Fruit fly (Drosophila melanogaster) whole organism, adult: ENCODE data around the gene stnA.

ENCODE experiments used
- CG11617 ChIP-seq: fragments of 200-800 bp; sonication (Bioruptor generic); optimal IDR thresholded peaks from 2 replicates; lab custom pipeline; 2017; ENCODE audit warnings: mild to moderate bottlenecking, missing biosample characterization, missing genetic modification reagents, missing genetic modification characterization
- CG12768 ChIP-seq: fragments of 200-800 bp; sonication (Bioruptor generic); optimal IDR thresholded peaks from 2 replicates; lab custom pipeline; 2017; ENCODE audit warnings: missing biosample characterization, missing genetic modification characterization, mild to moderate bottlenecking, moderate library complexity, missing genetic modification reagents
- CG14711 ChIP-seq: fragments of 200-800 bp; sonication (Bioruptor generic); optimal IDR thresholded peaks from 2 replicates; lab custom pipeline; 2018; ENCODE audit warnings: missing biosample characterization, mild to moderate bottlenecking, missing genetic modification characterization, moderate library complexity
- CG5204 ChIP-seq: fragments of 200-800 bp; sonication (Bioruptor generic); optimal IDR thresholded peaks from 2 replicates; lab custom pipeline; 2016; ENCODE audit warnings: missing biosample characterization, missing genetic modification characterization
- CG7045 ChIP-seq: fragments of 200-800 bp; sonication (Bioruptor generic); optimal IDR thresholded peaks from 2 replicates; lab custom pipeline; 2017; ENCODE audit warnings: missing biosample characterization, mild to moderate bottlenecking, missing genetic modification characterization
- CG7101 ChIP-seq: fragments of 200-800 bp; sonication (Bioruptor generic); optimal IDR thresholded peaks from 2 replicates; lab custom pipeline; 2018; ENCODE audit warnings: missing biosample characterization, mild to moderate bottlenecking, missing genetic modification characterization, moderate library complexity
- Clk ChIP-seq: fragments of 200-800 bp; sonication (Bioruptor generic); optimal IDR thresholded peaks from 2 replicates; lab custom pipeline; 2017; ENCODE audit warnings: missing biosample characterization, missing genetic modification characterization
- Crg-1 ChIP-seq: fragments of 200-800 bp; sonication (Bioruptor generic); optimal IDR thresholded peaks from 2 replicates; lab custom pipeline; 2016; ENCODE audit warnings: missing biosample characterization, missing genetic modification characterization
- Hr96 ChIP-seq: fragments of 200-800 bp; sonication (Bioruptor generic); optimal IDR thresholded peaks from 2 replicates; lab custom pipeline; 2016; ENCODE audit warnings: missing biosample characterization, missing genetic modification characterization
- Mnt ChIP-seq: fragments of 200-800 bp; sonication (Bioruptor generic); optimal IDR thresholded peaks from 2 replicates; lab custom pipeline; 2016; ENCODE audit warnings: missing biosample characterization, mild to moderate bottlenecking, missing genetic modification characterization
- cic ChIP-seq: fragments of 200-800 bp; sonication (Bioruptor generic); optimal IDR thresholded peaks from 2 replicates; lab custom pipeline; 2017; ENCODE audit warnings: missing biosample characterization, mild to moderate bottlenecking, missing genetic modification characterization, moderate library complexity
- kay ChIP-seq: fragments of 200-800 bp; sonication (Bioruptor generic); peaks from one replicate; lab custom pipeline; 2016; ENCODE audit warnings: missing biosample characterization, missing genetic modification characterization, borderline replicate concordance
- tj ChIP-seq: fragments of 200-800 bp; sonication (Bioruptor generic); optimal IDR thresholded peaks from 3 replicates; lab custom pipeline; 2017; ENCODE audit warnings: missing biosample characterization, mild to moderate bottlenecking, missing genetic modification characterization, moderate library complexity
- toe ChIP-seq: fragments of 200-800 bp; sonication (Bioruptor generic); optimal IDR thresholded peaks from 2 replicates; lab custom pipeline; 2016; ENCODE audit warnings: missing biosample characterization, missing genetic modification characterization

DNA sequence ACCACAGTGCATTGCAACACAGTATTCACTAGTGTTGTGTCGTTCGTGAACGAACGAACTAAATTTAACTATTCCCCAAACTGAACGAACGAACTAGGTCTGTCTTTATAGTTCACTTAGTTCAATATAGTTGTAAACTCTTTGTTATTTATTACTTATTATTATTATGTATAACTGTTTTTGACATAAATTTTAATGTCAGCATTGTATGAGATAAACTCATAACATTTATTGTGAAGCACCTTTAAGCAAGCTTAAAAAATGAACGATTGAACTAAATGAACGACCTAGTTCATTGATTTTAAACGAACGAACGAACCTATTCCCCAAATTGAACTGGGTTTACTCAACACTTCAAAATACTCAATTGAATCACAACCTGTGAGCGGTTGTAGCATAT lies 2.5 kb upstream of the stnA start:
- TF ChIP-seq Crg-1 (GFP tag; lab: Kevin White, UChicago) (no peak), Hr96 (GFP tag; lab: Kevin White, UChicago) (no peak), CG7101 (no peak), CG14711 (tag; lab: Kevin White, UChicago) (no peak), CG11617 (no peak), CG12768 (GFP tag; lab: Kevin White, UChicago) (no peak), Mnt (GFP tag; lab: Kevin White, UChicago) (no peak), cic (GFP tag; lab: Kevin White, UChicago) (no peak), toe (no peak), tj (GFP tag; lab: Kevin White, UChicago) (no peak), CG5204 (GFP tag; lab: Kevin White, UChicago) (no peak), Clk (GFP tag; lab: Kevin White, UChicago) (no peak), CG7045 (GFP tag; lab: Kevin White, UChicago) (no peak), kay (no peak)
